Worm (Caenorhabditis elegans): ENCODE data around the gene C42D4.18.

DNA sequence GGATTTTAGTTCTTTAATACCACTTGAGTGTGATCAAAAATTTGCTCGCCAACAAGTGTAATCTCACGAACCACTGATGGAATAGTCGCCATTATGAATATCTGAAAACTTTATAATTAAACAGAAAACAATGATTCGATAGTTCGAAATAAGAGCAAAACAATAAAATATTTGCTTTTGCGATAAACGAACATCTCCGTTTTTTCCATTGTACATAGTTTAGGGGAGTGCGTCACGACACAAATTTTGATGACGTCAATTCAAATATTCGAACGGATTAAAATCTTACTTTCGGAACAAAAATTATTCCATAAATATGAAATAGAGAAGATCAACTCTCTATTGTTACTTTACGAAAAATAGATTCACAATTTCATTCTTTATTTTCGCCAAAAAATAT, 32.6 kb upstream of the C42D4.18 start, which contains the start of gene mutd-1:
- TF ChIP-seq flt-1 (GFP tag; IDR thresholded peaks at IDR 0.05) = no peak
- TF ChIP-seq T22C8.4 (GFP tag; IDR thresholded peaks at IDR 0.05) = no peak
